Fruit fly (Drosophila melanogaster) whole organism, embryonic: Measurements from ENCODE around the gene CG7497.

Source experiments
- ATbp ChIP-seq: fragments of 200-800 bp; sonication (Bioruptor generic); optimal IDR thresholded peaks from 2 replicates; lab custom pipeline; 2017; ENCODE audit warnings: missing biosample characterization, mild to moderate bottlenecking, missing genetic modification characterization, missing genetic modification reagents
- Abd-B ChIP-seq: fragments of 200-800 bp; sonication (Bioruptor generic); optimal IDR thresholded peaks from 2 replicates; lab custom pipeline; 2018; ENCODE audit warnings: missing biosample characterization, mild to moderate bottlenecking, missing genetic modification characterization, moderate library complexity
- Adf1 ChIP-seq: fragments of 200-800 bp; sonication (Bioruptor generic); IDR thresholded peaks from 2 replicates; pipeline ENCODE4 v1.3.6; 2022; ENCODE audit warnings: missing biosample characterization, missing genetic modification characterization
- Antp ChIP-seq: fragments of 200-800 bp; sonication (Bioruptor generic); optimal IDR thresholded peaks from 3 replicates; lab custom pipeline; 2016; ENCODE audit warnings: missing biosample characterization, missing genetic modification characterization
- CG10431 ChIP-seq: fragments of 200-800 bp; sonication (Bioruptor generic); optimal IDR thresholded peaks from 3 replicates; lab custom pipeline; 2018; ENCODE audit warnings: missing biosample characterization, mild to moderate bottlenecking, missing genetic modification characterization
- CG10979 ChIP-seq: fragments of 200-800 bp; sonication (Bioruptor generic); optimal IDR thresholded peaks from 2 replicates; lab custom pipeline; 2018; ENCODE audit warnings: missing biosample characterization, mild to moderate bottlenecking, missing genetic modification characterization, moderate library complexity
- CG11456 ChIP-seq: fragments of 200-800 bp; sonication (Bioruptor generic); IDR thresholded peaks from 3 replicates; pipeline ENCODE4 v1.3.6; 2022; ENCODE audit warnings: missing biosample characterization, missing genetic modification characterization
- CG11560 ChIP-seq: fragments of 200-800 bp; sonication (Bioruptor generic); IDR thresholded peaks from 3 replicates; pipeline ENCODE4 v1.3.6; 2022; ENCODE audit warnings: missing biosample characterization, missing genetic modification characterization
- CG14860 ChIP-seq: fragments of 200-800 bp; sonication (Bioruptor generic); IDR thresholded peaks from 3 replicates; pipeline ENCODE4 v1.3.6; 2022; ENCODE audit warnings: missing biosample characterization, missing genetic modification characterization; ENCODE audit not compliant: partially characterized antibody
- CG15011 ChIP-seq: fragments of 200-800 bp; sonication (Bioruptor generic); optimal IDR thresholded peaks from 3 replicates; lab custom pipeline; 2018; ENCODE audit warnings: missing biosample characterization, mild to moderate bottlenecking, missing genetic modification characterization
- CG15696 ChIP-seq: fragments of 200-800 bp; sonication (Bioruptor generic); optimal IDR thresholded peaks from 2 replicates; lab custom pipeline; 2019; ENCODE audit warnings: missing biosample characterization, mild to moderate bottlenecking, missing genetic modification characterization, moderate library complexity
- CG18476 ChIP-seq: fragments of 200-800 bp; sonication (Bioruptor generic); optimal IDR thresholded peaks from 2 replicates; lab custom pipeline; 2016; ENCODE audit warnings: missing biosample characterization, mild to moderate bottlenecking, missing genetic modification characterization
- CG2889 ChIP-seq: fragments of 200-800 bp; sonication (Bioruptor generic); IDR thresholded peaks from 3 replicates; pipeline ENCODE4 v1.3.6; 2022; ENCODE audit warnings: missing biosample characterization, missing genetic modification characterization
- CG3065 ChIP-seq: fragments of 200-800 bp; sonication (Bioruptor generic); optimal IDR thresholded peaks from 2 replicates; lab custom pipeline; 2016; ENCODE audit warnings: missing biosample characterization, missing genetic modification characterization
- CG4360 ChIP-seq: fragments of 200-800 bp; sonication (Bioruptor generic); IDR thresholded peaks from 2 replicates; pipeline ENCODE4 v1.3.6; 2022; ENCODE audit warnings: missing biosample characterization, missing genetic modification characterization
- CG5180 ChIP-seq: fragments of 200-800 bp; sonication (Bioruptor generic); optimal IDR thresholded peaks from 3 replicates; lab custom pipeline; 2017; ENCODE audit warnings: missing biosample characterization, missing genetic modification characterization, mild to moderate bottlenecking, moderate library complexity, missing genetic modification reagents
- CG6854 ChIP-seq: fragments of 200-800 bp; sonication (Bioruptor generic); optimal IDR thresholded peaks from 3 replicates; lab custom pipeline; 2017; ENCODE audit warnings: missing biosample characterization, mild to moderate bottlenecking, missing genetic modification characterization
- D ChIP-seq, 2 experiments: fragments of 200-800 bp in 1 of 2; fragments of >200 bp in 1 of 2; sonication (Bioruptor generic) in 1 of 2; optimal IDR thresholded peaks; 2 replicates in 1 of 2; 3 replicates in 1 of 2; lab custom pipeline; 2017; ENCODE audit warnings: mild to moderate bottlenecking in 1 of 2, missing biosample characterization in 1 of 2, missing genetic modification characterization in 1 of 2, missing genetic modification reagents in 1 of 2
- Ets65A ChIP-seq: fragments of 200-800 bp; sonication (Bioruptor generic); peaks from one replicate; lab custom pipeline; 2016; ENCODE audit warnings: missing biosample characterization, missing genetic modification characterization
- HLH4C ChIP-seq: fragments of 200-800 bp; sonication (Bioruptor generic); IDR thresholded peaks from 3 replicates; pipeline ENCODE4 v1.3.6; 2022; ENCODE audit warnings: missing biosample characterization, missing genetic modification characterization; ENCODE audit not compliant: partially characterized antibody
- Hey ChIP-seq: fragments of 200-800 bp; sonication (Bioruptor generic); optimal IDR thresholded peaks from 3 replicates; lab custom pipeline; 2018; ENCODE audit warnings: missing biosample characterization, mild to moderate bottlenecking, missing genetic modification characterization
- Hmr ChIP-seq: fragments of 200-800 bp; sonication (Bioruptor generic); optimal IDR thresholded peaks from 3 replicates; lab custom pipeline; 2017; ENCODE audit warnings: mild to moderate bottlenecking, missing biosample characterization, missing genetic modification reagents, missing genetic modification characterization
- Hr39 ChIP-seq: fragments of >200 bp; optimal IDR thresholded peaks from 2 replicates; lab custom pipeline; 2017
- Hr51 ChIP-seq, 2 experiments: fragments of 200-800 bp; sonication (Bioruptor generic); optimal IDR thresholded peaks; 2 replicates in 1 of 2; 3 replicates in 1 of 2; lab custom pipeline; 2016 to 2018; ENCODE audit warnings: missing biosample characterization in 2 of 2, missing genetic modification characterization in 2 of 2, mild to moderate bottlenecking in 1 of 2, moderate library complexity in 1 of 2
- Max ChIP-seq: fragments of 200-800 bp; sonication (Bioruptor generic); optimal IDR thresholded peaks from 2 replicates; lab custom pipeline; 2016; ENCODE audit warnings: missing biosample characterization, mild to moderate bottlenecking, missing genetic modification characterization
- Med ChIP-seq: fragments of 200-800 bp; sonication (Bioruptor generic); peaks from one replicate; lab custom pipeline; 2016; ENCODE audit warnings: missing biosample characterization, missing genetic modification characterization, mild to moderate bottlenecking, inconsistent platforms, moderate library complexity
- Six4 ChIP-seq: fragments of 200-800 bp; sonication (Bioruptor generic); optimal IDR thresholded peaks from 2 replicates; lab custom pipeline; 2016; ENCODE audit warnings: missing biosample characterization, missing genetic modification characterization
- Xrp1 ChIP-seq: fragments of 200-800 bp; sonication (Bioruptor generic); IDR thresholded peaks from 2 replicates; pipeline ENCODE4 v1.3.6; 2022; ENCODE audit warnings: missing biosample characterization, missing genetic modification characterization
- az2 ChIP-seq: fragments of 200-800 bp; sonication (Bioruptor generic); optimal IDR thresholded peaks from 3 replicates; lab custom pipeline; 2016; ENCODE audit warnings: missing biosample characterization, missing genetic modification characterization
- chif ChIP-seq, 2 experiments: fragments of 200-800 bp; sonication (Bioruptor generic); optimal IDR thresholded peaks; 3 replicates each; lab custom pipeline; 2016; ENCODE audit warnings: missing biosample characterization in 2 of 2, missing genetic modification characterization in 2 of 2
- crc ChIP-seq: fragments of 200-800 bp; sonication (Bioruptor generic); optimal IDR thresholded peaks from 2 replicates; lab custom pipeline; 2016; ENCODE audit warnings: missing biosample characterization, missing genetic modification characterization
- dimm ChIP-seq: fragments of 200-800 bp; sonication (Bioruptor generic); IDR thresholded peaks from 2 replicates; pipeline ENCODE4 v1.3.6; 2022; ENCODE audit warnings: missing biosample characterization, missing genetic modification characterization
- disco-r ChIP-seq: fragments of 200-800 bp; sonication (Bioruptor generic); optimal IDR thresholded peaks from 2 replicates; lab custom pipeline; 2016; ENCODE audit warnings: missing biosample characterization, missing genetic modification characterization
- gce ChIP-seq: fragments of 200-800 bp; sonication (Bioruptor generic); IDR thresholded peaks from 3 replicates; pipeline ENCODE4 v1.3.6; 2022; ENCODE audit warnings: missing biosample characterization, missing genetic modification characterization
- jumu ChIP-seq: fragments of 200-800 bp; sonication (Bioruptor generic); optimal IDR thresholded peaks from 3 replicates; lab custom pipeline; 2016; ENCODE audit warnings: missing biosample characterization, missing genetic modification characterization
- maf-S ChIP-seq: fragments of 200-800 bp; sonication (Bioruptor generic); optimal IDR thresholded peaks from 2 replicates; lab custom pipeline; 2016; ENCODE audit warnings: missing biosample characterization, missing genetic modification characterization
- nom ChIP-seq: fragments of 200-800 bp; sonication (Bioruptor generic); optimal IDR thresholded peaks from 2 replicates; lab custom pipeline; 2017; ENCODE audit warnings: missing biosample characterization, missing genetic modification characterization, mild to moderate bottlenecking, moderate library complexity, missing genetic modification reagents
- prd ChIP-seq, 3 experiments: fragments of >200 bp in 2 of 3; fragments of 200-800 bp in 1 of 3; sonication (Bioruptor generic) in 1 of 3; optimal IDR thresholded peaks in 2 of 3; IDR thresholded peaks in 1 of 3; 2 replicates in 2 of 3; 3 replicates in 1 of 3; pipeline versions ENCODE4 v1.3.6 to Lab custom; 2017 to 2022; ENCODE audit warnings: missing biosample characterization in 1 of 3, missing genetic modification characterization in 1 of 3
- run ChIP-seq: fragments of 200-800 bp; sonication (Bioruptor generic); optimal IDR thresholded peaks from 3 replicates; lab custom pipeline; 2018; ENCODE audit warnings: missing biosample characterization, mild to moderate bottlenecking, missing genetic modification characterization
- sens ChIP-seq: fragments of 200-800 bp; sonication (Bioruptor generic); peaks from one replicate; lab custom pipeline; 2016; ENCODE audit warnings: missing biosample characterization, missing genetic modification characterization
- wek ChIP-seq: fragments of 200-800 bp; sonication (Bioruptor generic); optimal IDR thresholded peaks from 3 replicates; lab custom pipeline; 2018; ENCODE audit warnings: missing biosample characterization, mild to moderate bottlenecking, missing genetic modification characterization, moderate library complexity

Gene CG7497

DNA sequence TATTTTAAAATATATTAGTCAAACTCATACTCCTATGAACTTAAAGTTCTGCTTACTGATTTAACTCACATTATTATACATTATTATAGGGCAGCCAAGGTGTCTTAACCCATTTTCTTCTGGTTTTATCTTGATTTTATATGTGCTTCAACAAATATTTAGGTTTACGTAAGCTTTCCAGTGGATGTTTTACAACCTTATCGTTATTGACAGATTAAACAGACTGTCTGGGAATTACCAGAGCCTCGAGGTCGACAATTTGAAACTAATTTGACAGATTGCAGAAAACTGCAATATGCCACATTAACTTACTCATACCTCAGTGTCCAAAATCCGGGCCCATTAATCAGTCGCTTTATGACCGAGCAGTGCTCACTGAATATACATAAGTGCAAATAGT is 2.0 kb upstream of the CG7497 start:
- TF ChIP-seq gce = no peak
- peak; percentile 51 for TF ChIP-seq nom (GFP tag; lab: Kevin White, UChicago)
- no peak for TF ChIP-seq Hmr (GFP tag; lab: Kevin White, UChicago)

DNA sequence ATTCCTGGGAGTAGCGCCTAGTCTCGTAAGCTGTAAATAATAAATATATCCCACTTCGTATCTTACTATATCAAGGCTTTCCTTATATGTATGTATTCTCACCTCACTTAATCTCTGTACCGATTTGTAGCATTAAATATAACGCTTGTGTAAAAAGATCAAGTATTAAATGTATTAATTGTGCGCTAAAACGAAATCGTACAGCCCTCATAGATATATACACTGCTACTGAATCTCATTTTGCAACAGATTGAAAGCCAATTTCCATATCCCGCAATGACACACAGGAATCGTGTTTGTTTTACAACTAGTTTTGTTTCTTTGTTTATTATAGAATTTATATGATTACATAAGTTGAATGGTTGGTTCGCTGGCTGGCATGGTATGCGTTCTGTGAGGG is 4.6 kb downstream of the CG7497 start:
- no peak for TF ChIP-seq CG10431
- TF ChIP-seq CG3065 (GFP tag; lab: Kevin White, UChicago) = no peak
- no peak for TF ChIP-seq chif (GFP tag; optimal IDR thresholded peaks at IDR 0.05; lab: Kevin White, UChicago)
- TF ChIP-seq Hr39 (lab: Kevin White, UChicago) = no peak
- no peak for TF ChIP-seq dimm
- TF ChIP-seq, all 482 proteins: peak for 0

DNA sequence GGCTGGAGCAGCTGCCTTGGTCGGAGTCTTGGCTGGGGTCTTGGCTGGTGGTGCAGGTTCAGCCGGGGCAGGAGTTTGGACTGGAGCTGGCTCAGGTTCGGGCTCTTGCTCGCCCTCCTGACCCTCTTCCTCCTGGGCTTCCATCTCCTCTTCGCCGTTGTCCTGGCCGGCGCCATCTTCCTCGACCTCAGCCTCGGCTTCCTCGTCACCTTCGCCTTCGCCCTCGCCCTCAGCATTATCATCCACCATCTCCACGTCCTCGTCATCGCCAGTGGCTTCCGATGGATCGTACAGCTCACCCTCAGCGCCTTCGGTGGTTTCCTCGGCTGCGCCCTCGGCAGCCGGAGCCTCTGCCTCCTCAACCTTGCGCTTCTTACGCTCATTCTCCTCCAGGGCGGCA is 5.4 kb downstream of the CG7497 start:
- TF ChIP-seq prd (optimal IDR thresholded peaks at IDR 0.05; lab: Kevin White, UChicago) = no peak
- TF ChIP-seq prd (GFP tag; IDR thresholded peaks at IDR 0.05; lab: Robert Waterston, UW) = 0 out of 3 replicates have a peak, but pooled peaks have one; percentile 22
- TF ChIP-seq ATbp (GFP tag; lab: Kevin White, UChicago) = no peak
- TF ChIP-seq Med (GFP tag; lab: Kevin White, UChicago) = peak; percentile 69
- no peak for TF ChIP-seq Max (GFP tag; lab: Kevin White, UChicago)
- peak; percentile 82 for TF ChIP-seq Ets65A
- TF ChIP-seq Abd-B (GFP tag; lab: Kevin White, UChicago) = no peak
- TF ChIP-seq Adf1 (GFP tag; lab: Robert Waterston, UW) = no peak
- TF ChIP-seq CG15011 (GFP tag; lab: Kevin White, UChicago) = no peak
- TF ChIP-seq, all 482 proteins: peak for 3

DNA sequence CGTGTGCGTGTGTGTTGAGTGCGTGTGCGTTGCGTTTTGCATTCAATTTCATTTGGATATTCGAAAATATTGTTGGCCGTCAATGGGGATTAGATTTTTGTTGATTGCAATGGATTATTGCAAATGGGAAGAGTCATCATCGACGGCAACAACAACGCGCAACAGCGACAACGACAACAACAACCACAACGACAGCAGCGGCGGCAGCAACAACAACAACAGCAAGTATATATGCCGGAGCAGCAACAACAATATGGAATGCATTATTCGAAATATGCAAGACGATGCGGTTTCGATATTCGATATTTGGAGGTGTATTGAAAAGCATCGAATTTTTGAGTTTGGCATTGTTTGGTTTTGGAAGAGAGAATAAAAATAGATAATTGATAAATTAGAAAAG is 8.8 kb downstream of the CG7497 start:
- no peak for TF ChIP-seq HLH4C (GFP tag; lab: Robert Waterston, UW)
- TF ChIP-seq CG4360 (GFP tag; lab: Robert Waterston, UW) = peak; percentile 93
- TF ChIP-seq, all 482 proteins: peak for 1

DNA sequence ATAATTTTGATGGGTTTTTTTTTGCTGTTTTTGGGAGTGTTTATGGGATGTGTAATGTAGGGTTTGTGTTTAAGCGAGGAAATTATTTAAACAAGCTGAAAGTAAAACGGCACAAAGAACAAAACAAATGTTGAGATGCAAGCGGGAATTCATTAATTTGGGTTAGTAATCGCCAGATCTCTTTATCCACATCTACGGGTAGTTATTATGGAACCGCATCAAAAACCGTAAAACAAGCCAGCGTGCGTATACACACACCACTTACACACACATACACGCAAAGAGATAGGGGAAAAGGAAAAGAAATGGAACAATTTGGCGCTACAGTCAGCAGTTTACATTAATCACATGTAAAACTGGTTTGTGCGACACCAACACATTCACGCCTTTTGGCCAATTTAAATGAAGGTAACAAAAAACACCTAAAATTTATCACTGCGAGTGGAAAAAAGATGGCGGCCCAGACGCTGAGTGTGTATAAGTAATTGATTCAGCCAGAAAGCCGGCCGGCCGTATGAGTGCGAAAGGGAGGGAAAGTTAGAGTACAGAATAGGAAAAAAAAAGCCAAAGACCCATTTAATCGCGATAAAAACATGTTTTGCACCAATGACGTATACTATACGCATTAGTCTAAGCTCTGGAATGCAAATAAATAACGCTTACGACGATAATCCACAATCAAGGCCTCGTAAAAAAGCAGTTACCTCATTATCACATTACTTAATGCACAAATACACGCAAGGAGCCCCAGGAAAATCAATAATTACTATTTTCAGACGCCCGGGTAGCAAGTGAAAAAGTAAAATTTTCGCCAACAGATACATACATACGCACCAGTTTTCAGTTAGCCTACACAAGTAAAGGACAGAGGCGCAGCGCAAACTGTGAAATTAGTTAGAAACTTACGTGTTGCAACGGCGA is 11.0 kb downstream of the CG7497 start:
- TF ChIP-seq az2 (GFP tag; lab: Kevin White, UChicago) = no peak
- TF ChIP-seq ATbp (GFP tag; lab: Kevin White, UChicago) = no peak
- no peak for TF ChIP-seq Xrp1 (GFP tag; lab: Robert Waterston, UW)
- no peak for TF ChIP-seq CG10979 (tag; lab: Kevin White, UChicago)
- TF ChIP-seq CG5180 (GFP tag; lab: Kevin White, UChicago) = no peak
- no peak for TF ChIP-seq Antp (GFP tag; lab: Kevin White, UChicago)
- TF ChIP-seq CG15696 (tag; lab: Kevin White, UChicago) = no peak
- no peak for TF ChIP-seq sens (GFP tag; lab: Kevin White, UChicago)
- no peak for TF ChIP-seq run (tag; lab: Kevin White, UChicago)
- no peak for TF ChIP-seq CG14860 (GFP tag; lab: Robert Waterston, UW)
- TF ChIP-seq wek (GFP tag; lab: Kevin White, UChicago) = no peak
- TF ChIP-seq CG2889 = no peak
- no peak for TF ChIP-seq CG18476 (GFP tag; lab: Kevin White, UChicago)
- no peak for TF ChIP-seq jumu
- no peak for TF ChIP-seq CG11456 (GFP tag; lab: Robert Waterston, UW)
- no peak for TF ChIP-seq maf-S (GFP tag; lab: Kevin White, UChicago)
- no peak for TF ChIP-seq Hr51 (GFP tag; optimal IDR thresholded peaks at IDR 0.05; lab: Kevin White, UChicago)
- no peak for TF ChIP-seq CG11560
- TF ChIP-seq Hey (tag; lab: Kevin White, UChicago) = no peak
- no peak for TF ChIP-seq crc
- no peak for TF ChIP-seq D (optimal IDR thresholded peaks at IDR 0.05; lab: Kevin White, UChicago)
- TF ChIP-seq D (GFP tag; optimal IDR thresholded peaks at IDR 0.05; lab: Kevin White, UChicago) = no peak
- peak; percentile 19 for TF ChIP-seq CG6854 (GFP tag; lab: Kevin White, UChicago)
- TF ChIP-seq disco-r (GFP tag; lab: Kevin White, UChicago) = no peak
- TF ChIP-seq Ets65A = peak; percentile 69
- TF ChIP-seq Six4 = no peak
